Fruit fly (Drosophila melanogaster): Measurements from ENCODE around the gene CG44195.

dm6 chr3L:7632540-7633263 lies 62.8 kb downstream of the CG44195 start:
- no peak for TF ChIP-seq CTCF (optimal IDR thresholded peaks at IDR 0.05)
- TF ChIP-seq CG8478 (optimal IDR thresholded peaks at IDR 0.05) = no peak
